Worm (Caenorhabditis elegans): ENCODE data around the gene F15H10.10.

DNA sequence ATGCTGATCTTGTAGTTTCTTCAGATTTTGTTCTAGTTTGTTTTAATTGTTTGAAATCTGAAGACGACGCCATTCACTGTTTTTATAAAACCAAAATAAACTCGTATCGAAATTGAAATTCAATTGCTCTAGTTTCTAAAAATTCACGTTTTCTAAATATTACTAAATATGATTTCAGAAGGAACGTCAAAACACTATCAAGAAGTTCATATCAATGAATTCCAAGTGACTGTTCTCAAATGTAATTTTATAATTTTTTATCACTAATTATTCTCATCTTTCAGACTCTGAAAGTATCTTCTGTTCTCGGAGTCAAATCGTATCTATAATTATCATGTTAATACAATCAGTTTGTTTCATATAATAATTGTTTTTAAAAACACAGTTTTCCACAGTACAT, 23.9 kb upstream of the F15H10.10 start, which contains the start of gene snf-10:
- TF ChIP-seq blmp-1 (tag; optimal IDR thresholded peaks at IDR 0.05; ENCODE audit: insufficient read depth) (no peak), nhr-237 (tag; optimal IDR thresholded peaks at IDR 0.05) (no peak), nhr-12 (tag; optimal IDR thresholded peaks at IDR 0.05) (no peak), aly-2 (tag; optimal IDR thresholded peaks at IDR 0.05) (no peak), elt-3 (tag; optimal IDR thresholded peaks at IDR 0.05) (no peak), nhr-25 (tag; optimal IDR thresholded peaks at IDR 0.05) (no peak), zag-1 (tag; optimal IDR thresholded peaks at IDR 0.05) (no peak), egl-27 (tag; optimal IDR thresholded peaks at IDR 0.05) (no peak), mab-5 (tag; optimal IDR thresholded peaks at IDR 0.05) (no peak), sma-9 (GFP tag; optimal IDR thresholded peaks at IDR 0.05) (no peak), sma-9 (tag; optimal IDR thresholded peaks at IDR 0.05) (no peak), lin-13 (GFP tag; optimal IDR thresholded peaks at IDR 0.05) (no peak), C34F6.9 (tag; optimal IDR thresholded peaks at IDR 0.05) (no peak), ama-1 (optimal IDR thresholded peaks at IDR 0.05) (no peak)
